Worm (Caenorhabditis elegans): ENCODE data around the gene mrpl-44.

ce11 chrIII:9053740-9054252 is 35.4 kb downstream of the mrpl-44 start, which contains the start of gene R107.5:
- no peak for TF ChIP-seq nhr-76 (tag; optimal IDR thresholded peaks at IDR 0.05)
- TF ChIP-seq ceh-83 (GFP tag; optimal IDR thresholded peaks at IDR 0.05) = peak; percentile 69
- TF ChIP-seq unc-62 (GFP tag; optimal IDR thresholded peaks at IDR 0.05) = peak; percentile 86
